Worm (Caenorhabditis elegans): ENCODE results near the gene ZK1248.5.
"Not testable (repeated sequence)": the region's sequence is repeated elsewhere in the genome, so short reads cannot be mapped to it uniquely, and the experiment has no call there.

- TF ChIP-seq ZK546.5 (tag; optimal IDR thresholded peaks at IDR 0.05); unc-55 (GFP tag; optimal IDR thresholded peaks at IDR 0.05); blmp-1 (tag; optimal IDR thresholded peaks at IDR 0.05; ENCODE audit: insufficient read depth); ama-1 (optimal IDR thresholded peaks at IDR 0.05); aly-2 (tag; optimal IDR thresholded peaks at IDR 0.05); zag-1 (tag; optimal IDR thresholded peaks at IDR 0.05); ceh-82 (tag; optimal IDR thresholded peaks at IDR 0.05): not testable (repeated sequence)
These were observed 5.1 kb downstream of the ZK1248.5 start, which contains the start of gene wago-5 for ce11 chrII:5815382-5815781.

All from whole organism, L2 larva.